Worm (Caenorhabditis elegans): ENCODE results near the gene acdh-8.

Gene acdh-8

ce11 chrII:5777372-5777771, 16.9 kb upstream of the acdh-8 start:
- TF ChIP-seq ceh-19 (GFP tag; optimal IDR thresholded peaks at IDR 0.05) = no peak
- no peak for TF ChIP-seq hlh-6 (tag; optimal IDR thresholded peaks at IDR 0.05)
- no peak for TF ChIP-seq ceh-34 (tag; optimal IDR thresholded peaks at IDR 0.05)
- TF ChIP-seq K02D7.2 (tag; optimal IDR thresholded peaks at IDR 0.05) = no peak
- no peak for TF ChIP-seq hlh-13 (GFP tag; optimal IDR thresholded peaks at IDR 0.05)
- TF ChIP-seq ceh-45 (GFP tag; IDR thresholded peaks at IDR 0.05) = no peak
- no peak for TF ChIP-seq dmd-4 (tag; optimal IDR thresholded peaks at IDR 0.05; ENCODE audit: borderline replicate concordance)
- no peak for TF ChIP-seq pat-9 (tag; optimal IDR thresholded peaks at IDR 0.05)
- TF ChIP-seq ceh-31 (tag; optimal IDR thresholded peaks at IDR 0.05) = no peak
- TF ChIP-seq ceh-2 (tag; optimal IDR thresholded peaks at IDR 0.05) = no peak
- no peak for TF ChIP-seq tbx-7 (tag; optimal IDR thresholded peaks at IDR 0.05)
- TF ChIP-seq odd-2 (tag; optimal IDR thresholded peaks at IDR 0.05) = no peak
- TF ChIP-seq ceh-9 (tag; optimal IDR thresholded peaks at IDR 0.05) = no peak
- no peak for TF ChIP-seq sox-4 (tag; optimal IDR thresholded peaks at IDR 0.05)
- TF ChIP-seq T23F11.4 (GFP tag; optimal IDR thresholded peaks at IDR 0.05) = no peak

ce11 chrII:5779866-5780265, 14.4 kb upstream of the acdh-8 start:
- no peak for TF ChIP-seq pat-9 (tag; optimal IDR thresholded peaks at IDR 0.05)
- no peak for TF ChIP-seq C38D4.7 (GFP tag; optimal IDR thresholded peaks at IDR 0.05)
- TF ChIP-seq unc-55 (GFP tag; optimal IDR thresholded peaks at IDR 0.05) = peak; percentile 42
- no peak for TF ChIP-seq C08G9.2 (tag; optimal IDR thresholded peaks at IDR 0.05)
- TF ChIP-seq ceh-45 (GFP tag; IDR thresholded peaks at IDR 0.05) = no peak
- TF ChIP-seq ztf-16 (tag; optimal IDR thresholded peaks at IDR 0.05) = no peak
- no peak for TF ChIP-seq lim-6 (tag; optimal IDR thresholded peaks at IDR 0.05)
- TF ChIP-seq fkh-6 (tag; optimal IDR thresholded peaks at IDR 0.05) = no peak
- TF ChIP-seq nfya-1 (tag; optimal IDR thresholded peaks at IDR 0.05) = peak; percentile 33
- no peak for TF ChIP-seq gmeb-2 (tag; optimal IDR thresholded peaks at IDR 0.05)
- no peak for TF ChIP-seq ama-1 (optimal IDR thresholded peaks at IDR 0.05)
- no peak for TF ChIP-seq fkh-10 (GFP tag; optimal IDR thresholded peaks at IDR 0.05)
- TF ChIP-seq ceh-18 (tag; optimal IDR thresholded peaks at IDR 0.05) = peak; percentile 46
- TF ChIP-seq ceh-48 (tag; optimal IDR thresholded peaks at IDR 0.05) = peak; percentile 21
- peak; percentile 11 for TF ChIP-seq tbx-2 (tag; optimal IDR thresholded peaks at IDR 0.05)
- no peak for TF ChIP-seq hlh-13 (GFP tag; optimal IDR thresholded peaks at IDR 0.05)
- no peak for TF ChIP-seq ahr-1 (tag; optimal IDR thresholded peaks at IDR 0.05)
- TF ChIP-seq unc-42 (tag; optimal IDR thresholded peaks at IDR 0.05) = peak; percentile 67
- no peak for TF ChIP-seq ref-2 (tag; optimal IDR thresholded peaks at IDR 0.05)
- TF ChIP-seq dve-1 (tag; optimal IDR thresholded peaks at IDR 0.05) = no peak
- peak; percentile 26 for TF ChIP-seq ceh-31 (tag; optimal IDR thresholded peaks at IDR 0.05)
- TF ChIP-seq ceh-14 (tag; optimal IDR thresholded peaks at IDR 0.05) = peak; percentile 2

DNA sequence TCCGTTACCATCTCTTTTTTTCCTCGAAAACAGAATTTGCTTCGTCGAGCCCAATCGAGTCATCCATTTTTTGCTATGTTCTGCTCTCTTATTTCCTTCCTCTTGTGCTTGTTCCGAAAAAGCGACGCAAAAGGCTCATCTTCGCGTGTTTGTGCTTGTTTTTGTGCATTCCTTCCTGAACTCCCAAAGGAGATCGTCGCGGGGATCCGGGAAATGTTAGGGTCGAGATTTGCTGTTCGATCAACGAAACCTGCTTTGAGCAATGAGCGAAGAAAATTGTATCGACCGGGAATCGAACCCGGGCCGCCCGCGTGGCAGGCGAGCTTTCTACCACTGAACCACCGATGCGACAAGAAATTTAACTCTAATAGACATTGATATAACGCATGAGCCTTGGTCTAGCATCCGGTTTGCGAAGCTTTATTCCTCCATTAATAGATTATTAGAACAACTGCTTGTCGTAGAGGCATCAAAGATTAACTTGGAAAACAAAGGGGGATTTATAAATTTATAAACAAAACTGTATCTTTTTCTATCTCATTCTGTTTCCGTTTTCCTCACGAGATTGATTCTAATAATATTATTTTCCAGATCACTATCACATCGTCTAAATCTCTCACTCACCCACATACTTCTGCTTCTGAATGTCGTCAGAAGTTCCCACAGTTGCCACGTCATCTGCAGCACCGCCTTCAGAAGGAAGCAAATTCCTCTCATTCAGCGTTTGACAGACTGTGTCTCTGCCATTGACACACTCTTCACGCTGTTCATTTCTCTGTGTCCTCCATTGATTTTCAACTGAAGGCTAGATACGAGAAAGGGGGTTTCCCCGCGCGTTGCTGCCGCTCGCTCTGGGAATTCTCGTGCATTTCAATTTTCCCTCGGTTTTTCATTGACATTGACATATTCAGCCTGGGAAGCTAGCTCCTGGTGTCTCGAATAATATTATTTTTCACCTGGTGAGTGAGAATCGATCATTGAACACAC, 12.1 kb upstream of the acdh-8 start, which contains the start of gene K05F1.6:
Gene K05F1.6 (plus strand): TSS at position 586 of the 987 bp plus-strand sequence.
- no peak for TF ChIP-seq fax-1 (tag; optimal IDR thresholded peaks at IDR 0.05)
- peak; percentile 41 for TF ChIP-seq ref-2 (tag; optimal IDR thresholded peaks at IDR 0.05)
- TF ChIP-seq dmd-4 (tag; optimal IDR thresholded peaks at IDR 0.05; ENCODE audit: borderline replicate concordance) = peak; percentile 55
- peak; percentile 44 for TF ChIP-seq pqm-1 (tag; optimal IDR thresholded peaks at IDR 0.05)
- peak; percentile 29 for TF ChIP-seq lin-11 (tag; optimal IDR thresholded peaks at IDR 0.05)
- TF ChIP-seq dve-1 (tag; optimal IDR thresholded peaks at IDR 0.05) = peak; percentile 73
- peak; percentile 61 for TF ChIP-seq ceh-9 (tag; optimal IDR thresholded peaks at IDR 0.05)
- peak; percentile 12 for TF ChIP-seq unc-55 (GFP tag; optimal IDR thresholded peaks at IDR 0.05)
- no peak for TF ChIP-seq lim-6 (tag; optimal IDR thresholded peaks at IDR 0.05)
- no peak for TF ChIP-seq zip-5 (tag; optimal IDR thresholded peaks at IDR 0.05)
- TF ChIP-seq madf-2 (tag; optimal IDR thresholded peaks at IDR 0.05) = no peak
- TF ChIP-seq sox-4 (tag; optimal IDR thresholded peaks at IDR 0.05) = peak; percentile 67
- peak; percentile 68 for TF ChIP-seq hlh-6 (tag; optimal IDR thresholded peaks at IDR 0.05)
- no peak for TF ChIP-seq pha-4 (tag; optimal IDR thresholded peaks at IDR 0.05)
- TF ChIP-seq ets-4 (tag; optimal IDR thresholded peaks at IDR 0.05) = peak; percentile 6
- TF ChIP-seq K09A11.1 (tag; optimal IDR thresholded peaks at IDR 0.05; ENCODE audit: insufficient read depth) = no peak
- TF ChIP-seq ceh-22 (tag; optimal IDR thresholded peaks at IDR 0.05) = no peak
- no peak for TF ChIP-seq nhr-11 (tag; optimal IDR thresholded peaks at IDR 0.05)
- no peak for TF ChIP-seq pax-1 (tag; optimal IDR thresholded peaks at IDR 0.05)
- peak; percentile 5 for TF ChIP-seq F13H6.1 (tag; optimal IDR thresholded peaks at IDR 0.05)
- no peak for TF ChIP-seq tbx-7 (tag; optimal IDR thresholded peaks at IDR 0.05)
- peak; percentile 53 for TF ChIP-seq Y22D7AL.16 (tag; optimal IDR thresholded peaks at IDR 0.05)
- peak; percentile 44 for TF ChIP-seq ceh-6 (GFP tag; optimal IDR thresholded peaks at IDR 0.05)
- no peak for TF ChIP-seq rnt-1 (tag; optimal IDR thresholded peaks at IDR 0.05)
